Fruit fly (Drosophila melanogaster) whole organism, prepupa: ENCODE results near the gene CG17221.

Experiments used
- Blimp-1 ChIP-seq: fragments of 200-800 bp; sonication (Bioruptor generic); optimal IDR thresholded peaks from 3 replicates; lab custom pipeline; 2017; ENCODE audit warnings: missing biosample characterization, missing genetic modification characterization, mild to moderate bottlenecking, moderate library complexity, missing genetic modification reagents
- CG11902 ChIP-seq: fragments of 200-800 bp; sonication (Bioruptor generic); optimal IDR thresholded peaks from 3 replicates; lab custom pipeline; 2016; ENCODE audit warnings: missing biosample characterization, missing genetic modification characterization
- CG15336 ChIP-seq: fragments of 200-800 bp; sonication (Bioruptor generic); IDR thresholded peaks from 2 replicates; pipeline ENCODE4 v1.3.6; 2022; ENCODE audit warnings: missing biosample characterization, missing genetic modification characterization
- CG6276 ChIP-seq: fragments of 200-800 bp; sonication (Bioruptor generic); optimal IDR thresholded peaks from 2 replicates; lab custom pipeline; 2017; ENCODE audit warnings: missing biosample characterization, mild to moderate bottlenecking, missing genetic modification characterization
- CG8119 ChIP-seq: fragments of 200-800 bp; sonication (Bioruptor generic); IDR thresholded peaks from 3 replicates; pipeline ENCODE4 v1.3.6; 2022; ENCODE audit warnings: missing biosample characterization, missing genetic modification characterization
- Ets96B ChIP-seq: fragments of 200-800 bp; optimal IDR thresholded peaks from 2 replicates; lab custom pipeline; 2019; ENCODE audit warnings: missing biosample characterization, mild to moderate bottlenecking, missing genetic modification characterization, moderate library complexity
- ss ChIP-seq, 2 experiments: fragments of 200-800 bp; sonication (Bioruptor generic); optimal IDR thresholded peaks; 2 replicates in 1 of 2; 3 replicates in 1 of 2; lab custom pipeline; 2017 to 2018; ENCODE audit warnings: mild to moderate bottlenecking in 2 of 2, missing biosample characterization in 2 of 2, missing genetic modification characterization in 2 of 2, moderate library complexity in 1 of 2

- TF ChIP-seq ss (GFP tag; optimal IDR thresholded peaks at IDR 0.05; lab: Kevin White, UChicago): peak in 1 of 2 experiments; percentile 55
- peak; percentile 64 for TF ChIP-seq CG6276
- TF ChIP-seq Ets96B (tag; lab: Kevin White, UChicago): peak; percentile 16
- TF ChIP-seq CG8119: 0 out of 3 replicates have a peak, but pooled peaks have one; percentile 22
- peak; percentile 46 for TF ChIP-seq CG11902
- no peak for TF ChIP-seq Blimp-1 (GFP tag; lab: Kevin White, UChicago)
- TF ChIP-seq CG15336: no peak
Measured at dm6 chr2L:3055710-3056447, 16.1 kb downstream of the CG17221 start.
